Worm (Caenorhabditis elegans) whole organism, midembryonic: Measurements from ENCODE around the gene clec-137.

Source experiments
- T22C8.4 ChIP-seq: fragments of 200-800 bp; sonication (Bioruptor generic); IDR thresholded peaks from 2 replicates; pipeline ENCODE4 v1.3.6; 2022; ENCODE audit warnings: missing genetic modification characterization, missing compliant biosample characterization
- cog-1 ChIP-seq: sonication (generic microtip); optimal IDR thresholded peaks from 2 replicates; lab custom pipeline; 2016; ENCODE audit warnings: missing genetic modification characterization, missing compliant biosample characterization
- flt-1 ChIP-seq: fragments of 200-800 bp; sonication (Bioruptor generic); IDR thresholded peaks from 2 replicates; pipeline ENCODE4 v1.3.6; 2022; ENCODE audit warnings: missing genetic modification characterization, missing compliant biosample characterization
- klf-2 ChIP-seq: fragments of 200-800 bp; sonication (Bioruptor generic); conservative IDR thresholded peaks from 2 replicates; pipeline ENCODE4 v1.3.6; 2022; ENCODE audit warnings: missing genetic modification reagents, missing genetic modification characterization, missing compliant biosample characterization
- med-1 ChIP-seq: sonication (generic microtip); optimal IDR thresholded peaks from 2 replicates; lab custom pipeline; 2017; ENCODE audit warnings: missing genetic modification characterization, mild to moderate bottlenecking, missing compliant biosample characterization, antibody characterized with exemption, missing genetic modification reagents; ENCODE audit not compliant: insufficient read depth
- ref-1 ChIP-seq: fragments of 200-800 bp; sonication (Bioruptor generic); conservative IDR thresholded peaks from 2 replicates; pipeline ENCODE4 v1.3.6; 2022; ENCODE audit warnings: missing genetic modification reagents, missing genetic modification characterization, missing compliant biosample characterization
- tab-1 ChIP-seq: fragments of 200-800 bp; sonication (Bioruptor generic); IDR thresholded peaks from 2 replicates; pipeline ENCODE4 v1.3.6; 2022; ENCODE audit warnings: missing genetic modification characterization, missing compliant biosample characterization
- ztf-23 ChIP-seq: fragments of 200-800 bp; sonication (Bioruptor generic); IDR thresholded peaks from 2 replicates; pipeline ENCODE4 v1.3.6; 2022; ENCODE audit warnings: missing genetic modification reagents, missing genetic modification characterization, missing compliant biosample characterization
- ztf-29 ChIP-seq: fragments of 200-800 bp; sonication (Bioruptor generic); IDR thresholded peaks from 2 replicates; pipeline ENCODE4 v1.3.6; 2022; ENCODE audit warnings: missing genetic modification reagents, missing genetic modification characterization, missing compliant biosample characterization

The clec-137 gene

ce11 chrII:4648785-4649184 lies 30.9 kb upstream of the clec-137 start, which contains the start of gene lgc-27:
Gene lgc-27 (plus strand): TSS chrII:4649085.
- TF ChIP-seq flt-1 (GFP tag; lab: Robert Waterston, UW) (no peak), tab-1 (GFP tag; lab: Robert Waterston, UW) (no peak), ref-1 (GFP tag; lab: Robert Waterston, UW) (no peak), ztf-23 (GFP tag; lab: Robert Waterston, UW) (no peak), cog-1 (no peak), ztf-29 (GFP tag; lab: Robert Waterston, UW) (no peak), med-1 (no peak), T22C8.4 (GFP tag; lab: Robert Waterston, UW) (no peak), klf-2 (GFP tag; lab: Robert Waterston, UW) (no peak)

ce11 chrII:4640748-4641147 lies 22.9 kb upstream of the clec-137 start:
- TF ChIP-seq ztf-23 (GFP tag; lab: Robert Waterston, UW): no peak
- no peak for TF ChIP-seq flt-1 (GFP tag; lab: Robert Waterston, UW)
- TF ChIP-seq tab-1 (GFP tag; lab: Robert Waterston, UW): no peak
- TF ChIP-seq med-1: no peak

ce11 chrII:4638891-4639290 lies 21.0 kb upstream of the clec-137 start:
- TF ChIP-seq ref-1 (GFP tag; lab: Robert Waterston, UW): no peak
- no peak for TF ChIP-seq klf-2 (GFP tag; lab: Robert Waterston, UW)
- no peak for TF ChIP-seq tab-1 (GFP tag; lab: Robert Waterston, UW)
- no peak for TF ChIP-seq flt-1 (GFP tag; lab: Robert Waterston, UW)
- no peak for TF ChIP-seq T22C8.4 (GFP tag; lab: Robert Waterston, UW)
- no peak for TF ChIP-seq ztf-29 (GFP tag; lab: Robert Waterston, UW)
- no peak for TF ChIP-seq ztf-23 (GFP tag; lab: Robert Waterston, UW)
- no peak for TF ChIP-seq med-1
- no peak for TF ChIP-seq cog-1

ce11 chrII:4638241-4638640 lies 20.4 kb upstream of the clec-137 start, which contains the start of gene che-10:
Gene che-10 (minus strand): TSS chrII:4638341.
- TF ChIP-seq T22C8.4 (GFP tag; lab: Robert Waterston, UW): no peak
- no peak for TF ChIP-seq cog-1
- no peak for TF ChIP-seq med-1
- TF ChIP-seq tab-1 (GFP tag; lab: Robert Waterston, UW): no peak
- no peak for TF ChIP-seq ztf-23 (GFP tag; lab: Robert Waterston, UW)
- no peak for TF ChIP-seq ref-1 (GFP tag; lab: Robert Waterston, UW)
- TF ChIP-seq ztf-29 (GFP tag; lab: Robert Waterston, UW): no peak
- no peak for TF ChIP-seq klf-2 (GFP tag; lab: Robert Waterston, UW)
- no peak for TF ChIP-seq flt-1 (GFP tag; lab: Robert Waterston, UW)

- TF ChIP-seq klf-2 (GFP tag; lab: Robert Waterston, UW): no peak
- TF ChIP-seq med-1: no peak
- TF ChIP-seq cog-1: no peak
- TF ChIP-seq T22C8.4 (GFP tag; lab: Robert Waterston, UW): no peak
- no peak for TF ChIP-seq flt-1 (GFP tag; lab: Robert Waterston, UW)
- no peak for TF ChIP-seq ref-1 (GFP tag; lab: Robert Waterston, UW)
- TF ChIP-seq tab-1 (GFP tag; lab: Robert Waterston, UW): no peak
- TF ChIP-seq ztf-23 (GFP tag; lab: Robert Waterston, UW): no peak
- no peak for TF ChIP-seq ztf-29 (GFP tag; lab: Robert Waterston, UW)
Measured at ce11 chrII:4631479-4631878, 13.6 kb upstream of the clec-137 start.

- no peak for TF ChIP-seq cog-1
- TF ChIP-seq flt-1 (GFP tag; lab: Robert Waterston, UW): no peak
- no peak for TF ChIP-seq ztf-29 (GFP tag; lab: Robert Waterston, UW)
- TF ChIP-seq ref-1 (GFP tag; lab: Robert Waterston, UW): no peak
- no peak for TF ChIP-seq T22C8.4 (GFP tag; lab: Robert Waterston, UW)
- no peak for TF ChIP-seq ztf-23 (GFP tag; lab: Robert Waterston, UW)
- TF ChIP-seq med-1: no peak
- no peak for TF ChIP-seq klf-2 (GFP tag; lab: Robert Waterston, UW)
- no peak for TF ChIP-seq tab-1 (GFP tag; lab: Robert Waterston, UW)
Measured at ce11 chrII:4626606-4627005, 8.7 kb upstream of the clec-137 start, which contains the start of gene F35D11.1. Gene F35D11.1 (plus strand): TSS chrII:4626906.

ce11 chrII:4621650-4622049 lies 3.8 kb upstream of the clec-137 start, which contains the start of gene clec-139:
Gene clec-139 (minus strand): TSS chrII:4621750.
- TF ChIP-seq cog-1 (no peak), tab-1 (GFP tag; lab: Robert Waterston, UW) (no peak), ztf-23 (GFP tag; lab: Robert Waterston, UW) (no peak), ztf-29 (GFP tag; lab: Robert Waterston, UW) (no peak), ref-1 (GFP tag; lab: Robert Waterston, UW) (no peak), klf-2 (GFP tag; lab: Robert Waterston, UW) (no peak), T22C8.4 (GFP tag; lab: Robert Waterston, UW) (no peak), flt-1 (GFP tag; lab: Robert Waterston, UW) (no peak), med-1 (no peak)

ce11 chrII:4619700-4620099 lies 1.8 kb upstream of the clec-137 start, which contains the start of gene clec-138:
Gene clec-138 (minus strand): TSS chrII:4619800.
- no peak for TF ChIP-seq klf-2 (GFP tag; lab: Robert Waterston, UW)

ce11 chrII:4616443-4616842 lies 1.4 kb downstream of the clec-137 start, which contains the start of gene clec-136:
Gene clec-136 (minus strand): TSS chrII:4616543.
- TF ChIP-seq klf-2 (GFP tag; lab: Robert Waterston, UW) (no peak), ztf-29 (GFP tag; lab: Robert Waterston, UW) (no peak), T22C8.4 (GFP tag; lab: Robert Waterston, UW) (no peak), ref-1 (GFP tag; lab: Robert Waterston, UW) (no peak), tab-1 (GFP tag; lab: Robert Waterston, UW) (no peak), flt-1 (GFP tag; lab: Robert Waterston, UW) (no peak), ztf-23 (GFP tag; lab: Robert Waterston, UW) (no peak), med-1 (no peak), cog-1 (no peak)

ce11 chrII:4612694-4613093 lies 5.2 kb downstream of the clec-137 start, which contains the start of gene pqn-35:
Gene pqn-35 (plus strand): TSS chrII:4612994.
- TF ChIP-seq ztf-23 (GFP tag; lab: Robert Waterston, UW) (no peak), klf-2 (GFP tag; lab: Robert Waterston, UW) (no peak), ztf-29 (GFP tag; lab: Robert Waterston, UW) (no peak)
